Worm (Caenorhabditis elegans): ENCODE results near the gene hst-6.

hst-6 gene

ce11 chrX:5244041-5244440 lies 31.3 kb upstream of the hst-6 start, which contains the start of gene Y34B4A.7 (continued):
- peak; percentile 24 for TF ChIP-seq ztf-4 (tag; optimal IDR thresholded peaks at IDR 0.05)
- TF ChIP-seq zag-1 (tag; optimal IDR thresholded peaks at IDR 0.05), result no peak

- TF ChIP-seq efl-1 (optimal IDR thresholded peaks at IDR 0.05) (no peak), efl-1 (GFP tag; optimal IDR thresholded peaks at IDR 0.05 in 1 of 2) (no peak)
These were observed 26.6 kb upstream of the hst-6 start for ce11 chrX:5248754-5249153.

ce11 chrX:5249603-5250002 lies 25.8 kb upstream of the hst-6 start, which contains the start of gene Y34B4A.10:
Gene Y34B4A.10, plus strand, starts transcription at chrX:5249903.
- TF ChIP-seq blmp-1 (tag; optimal IDR thresholded peaks at IDR 0.05) (peak; percentile 29), tbx-2 (tag; optimal IDR thresholded peaks at IDR 0.05) (no peak), mef-2 (tag; optimal IDR thresholded peaks at IDR 0.05) (no peak), lin-35 (GFP tag; optimal IDR thresholded peaks at IDR 0.05) (no peak), snpc-4 (tag; optimal IDR thresholded peaks at IDR 0.05) (no peak)

- TF ChIP-seq lsy-2 (tag; optimal IDR thresholded peaks at IDR 0.05), result no peak
- TF ChIP-seq fkh-4 (tag; optimal IDR thresholded peaks at IDR 0.05; ENCODE audit: borderline replicate concordance), result no peak
- no peak for TF ChIP-seq lin-13 (GFP tag; optimal IDR thresholded peaks at IDR 0.05)
- peak; percentile 61 for TF ChIP-seq elt-2 (tag; optimal IDR thresholded peaks at IDR 0.05)
- peak; percentile 10 for TF ChIP-seq lin-14 (GFP tag; optimal IDR thresholded peaks at IDR 0.05)
These were observed 22.6 kb upstream of the hst-6 start, which contains the start of gene nspg-14 for ce11 chrX:5252798-5253197. Gene nspg-14, plus strand, starts transcription at chrX:5253047.

ce11 chrX:5254894-5255293 lies 20.5 kb upstream of the hst-6 start, which contains the start of gene nspg-13:
Gene nspg-13, plus strand, starts transcription at chrX:5255194.
- TF ChIP-seq unc-130 (tag; optimal IDR thresholded peaks at IDR 0.05) (no peak), vab-15 (tag; optimal IDR thresholded peaks at IDR 0.05) (no peak), hlh-17 (GFP tag; optimal IDR thresholded peaks at IDR 0.05; ENCODE audit: borderline replicate concordance) (no peak), ceh-63 (GFP tag; optimal IDR thresholded peaks at IDR 0.05) (no peak), rnt-1 (tag; optimal IDR thresholded peaks at IDR 0.05) (no peak), ceh-90 (tag; optimal IDR thresholded peaks at IDR 0.05) (no peak), ceh-8 (GFP tag; optimal IDR thresholded peaks at IDR 0.05) (no peak), lin-14 (GFP tag; optimal IDR thresholded peaks at IDR 0.05) (no peak), lin-39 (tag; optimal IDR thresholded peaks at IDR 0.05) (no peak), tlp-1 (tag; optimal IDR thresholded peaks at IDR 0.05) (no peak), ama-1 (optimal IDR thresholded peaks at IDR 0.05) (no peak), pax-3 (tag; optimal IDR thresholded peaks at IDR 0.05) (no peak), ces-1 (GFP tag; optimal IDR thresholded peaks at IDR 0.05) (no peak), mef-2 (tag; optimal IDR thresholded peaks at IDR 0.05) (no peak)

ce11 chrX:5255320-5255719 lies 20.0 kb upstream of the hst-6 start:
- no peak for TF ChIP-seq nhr-90 (tag; optimal IDR thresholded peaks at IDR 0.05; ENCODE audit: poor library complexity)
- peak; percentile 64 for TF ChIP-seq elt-2 (tag; optimal IDR thresholded peaks at IDR 0.05)

ce11 chrX:5256999-5257398 lies 18.4 kb upstream of the hst-6 start, which contains the start of gene nspg-12:
Gene nspg-12, plus strand, starts transcription at chrX:5257299.
- no peak for TF ChIP-seq tlp-1 (tag; optimal IDR thresholded peaks at IDR 0.05)
- TF ChIP-seq dsc-1 (tag; optimal IDR thresholded peaks at IDR 0.05), result no peak
- TF ChIP-seq C16A3.4 (tag; optimal IDR thresholded peaks at IDR 0.05), result no peak
- no peak for TF ChIP-seq lin-35 (GFP tag; optimal IDR thresholded peaks at IDR 0.05)
- no peak for TF ChIP-seq ceh-8 (GFP tag; optimal IDR thresholded peaks at IDR 0.05)
- TF ChIP-seq elt-2 (tag; optimal IDR thresholded peaks at IDR 0.05), result peak; percentile 52
- TF ChIP-seq grh-1 (GFP tag; IDR thresholded peaks at IDR 0.05), result no peak
- no peak for TF ChIP-seq egl-13 (tag; optimal IDR thresholded peaks at IDR 0.05)
- TF ChIP-seq lir-3 (tag; optimal IDR thresholded peaks at IDR 0.05; ENCODE audit: poor library complexity), result no peak

Measured in whole organism, L1 larva.